Worm (Caenorhabditis elegans): ENCODE measurements around the gene C53D6.4.

ce11 chrIV:9021245-9021779 lies 572 bp upstream of the C53D6.4 start:
- TF ChIP-seq nhr-28 (tag; optimal IDR thresholded peaks at IDR 0.05): no peak
- no peak for TF ChIP-seq unc-62 (GFP tag; optimal IDR thresholded peaks at IDR 0.05)
- no peak for TF ChIP-seq pha-4 (tag; optimal IDR thresholded peaks at IDR 0.05)
